Worm (Caenorhabditis elegans) whole organism, L1 larva: ENCODE data around the gene mog-4.

ENCODE experiments used
- F16B12.6 ChIP-seq: fragments of 150-350 bp; optimal IDR thresholded peaks from 2 replicates; lab custom pipeline; 2014; ENCODE audit warnings: missing biosample characterization, missing genetic modification characterization
- aly-2 ChIP-seq: fragments of 150-350 bp; optimal IDR thresholded peaks from 2 replicates; lab custom pipeline; 2014; ENCODE audit warnings: missing biosample characterization, missing genetic modification characterization
- ceh-63 ChIP-seq: fragments of 200-800 bp; sonication (Bioruptor generic); optimal IDR thresholded peaks from 2 replicates; lab custom pipeline; 2018; ENCODE audit warnings: mild to moderate bottlenecking, missing genetic modification characterization, missing compliant biosample characterization
- elt-2 ChIP-seq: sonication (generic microtip); optimal IDR thresholded peaks from 2 replicates; lab custom pipeline; 2016; ENCODE audit warnings: missing genetic modification characterization, mild to moderate bottlenecking, inconsistent platforms, missing compliant biosample characterization, missing genetic modification reagents
- lin-13 ChIP-seq: fragments of 150-350 bp; optimal IDR thresholded peaks from 2 replicates; lab custom pipeline; 2014; ENCODE audit warnings: missing biosample characterization, missing genetic modification reagents, missing genetic modification characterization
- mdl-1 ChIP-seq, 2 experiments: fragments of 150-350 bp; optimal IDR thresholded peaks; 2 replicates each; lab custom pipeline; 2014 to 2017; ENCODE audit warnings: missing biosample characterization in 2 of 2, missing genetic modification characterization in 2 of 2, inconsistent platforms in 1 of 2
- mep-1 ChIP-seq: fragments of 150-350 bp; optimal IDR thresholded peaks from 2 replicates; lab custom pipeline; 2014; ENCODE audit warnings: missing biosample characterization, missing genetic modification characterization
- nhr-77 ChIP-seq: fragments of 150-350 bp; optimal IDR thresholded peaks from 2 replicates; lab custom pipeline; 2014; ENCODE audit warnings: missing biosample characterization, missing genetic modification characterization
- snpc-4 ChIP-seq: fragments of 150-350 bp; optimal IDR thresholded peaks from 2 replicates; lab custom pipeline; 2014; ENCODE audit warnings: missing biosample characterization, missing genetic modification characterization
- tbx-2 ChIP-seq: sonication (generic microtip); optimal IDR thresholded peaks from 2 replicates; lab custom pipeline; 2016; ENCODE audit warnings: missing genetic modification characterization, missing compliant biosample characterization
- ztf-11 ChIP-seq, 2 experiments: sonication (generic microtip); optimal IDR thresholded peaks; 2 replicates each; lab custom pipeline; 2016 to 2017; ENCODE audit warnings: missing genetic modification characterization in 2 of 2, missing biosample characterization in 1 of 2, missing compliant biosample characterization in 1 of 2

- TF ChIP-seq elt-2 (no peak), mdl-1 (tag; optimal IDR thresholded peaks at IDR 0.05; lab: Kevin White, UChicago) (no peak), F16B12.6 (no peak), ceh-63 (GFP tag; lab: Kevin White, UChicago) (no peak), aly-2 (no peak), snpc-4 (tag; lab: Kevin White, UChicago) (no peak), nhr-77 (no peak), ztf-11 (tag; optimal IDR thresholded peaks at IDR 0.05; lab: Kevin White, UChicago) (no peak), mep-1 (tag; lab: Kevin White, UChicago) (no peak), tbx-2 (tag; lab: Kevin White, UChicago) (no peak), lin-13 (no peak)
Observed at ce11 chrII:14523070-14523572, 38.3 kb downstream of the mog-4 start, which contains the start of gene btb-20.
